Worm (Caenorhabditis elegans) whole organism, L4 larva: ENCODE results near the gene C49C8.2.

Experiments
- D1046.2 ChIP-seq: fragments of 200-800 bp; sonication (Bioruptor generic); IDR thresholded peaks from 2 replicates; pipeline ENCODE4 v1.3.6; 2022; ENCODE audit warnings: missing genetic modification characterization, missing compliant biosample characterization
- F10B5.3 ChIP-seq: sonication (generic microtip); optimal IDR thresholded peaks from 2 replicates; lab custom pipeline; 2016; ENCODE audit warnings: mild to moderate bottlenecking, missing genetic modification characterization, missing compliant biosample characterization
- T20F7.1 ChIP-seq: fragments of 200-800 bp; sonication (Bioruptor generic); optimal IDR thresholded peaks from 2 replicates; lab custom pipeline; 2018; ENCODE audit warnings: mild to moderate bottlenecking, missing genetic modification characterization, missing compliant biosample characterization
- attf-4 ChIP-seq: sonication (generic microtip); optimal IDR thresholded peaks from 3 replicates; lab custom pipeline; 2017; ENCODE audit warnings: missing biosample characterization, missing genetic modification characterization
- daf-12 ChIP-seq: fragments of 150-350 bp; optimal IDR thresholded peaks from 2 replicates; lab custom pipeline; 2014; ENCODE audit warnings: missing biosample characterization, missing genetic modification reagents, missing genetic modification characterization
- dmd-9 ChIP-seq: fragments of 200-800 bp; sonication (Bioruptor generic); IDR thresholded peaks from 2 replicates; pipeline ENCODE4 v1.3.6; 2022; ENCODE audit warnings: missing genetic modification reagents, missing genetic modification characterization, missing compliant biosample characterization
- lin-15B ChIP-seq: fragments of 150-350 bp; sonication (generic microtip); optimal IDR thresholded peaks from 3 replicates; lab custom pipeline; 2014; ENCODE audit warnings: missing biosample characterization, missing genetic modification characterization
- nhr-11 ChIP-seq: fragments of 150-350 bp; optimal IDR thresholded peaks from 2 replicates; lab custom pipeline; 2014; ENCODE audit warnings: missing biosample characterization, missing genetic modification characterization
- nhr-237 ChIP-seq: sonication (generic microtip); optimal IDR thresholded peaks from 2 replicates; lab custom pipeline; 2017; ENCODE audit warnings: missing biosample characterization, missing genetic modification characterization
- unc-62 ChIP-seq, 3 experiments: fragments of 150-350 bp in 1 of 3; sonication (generic microtip); optimal IDR thresholded peaks in 2 of 3; peaks in 1 of 3; 1 replicate in 1 of 3; 2 replicates in 2 of 3; lab custom pipeline; 2014 to 2017; ENCODE audit warnings: missing biosample characterization in 3 of 3, missing genetic modification characterization in 3 of 3, missing genetic modification reagents in 3 of 3, missing genotype in 1 of 3
- ztf-7 ChIP-seq: fragments of 150-350 bp; optimal IDR thresholded peaks from 2 replicates; lab custom pipeline; 2014; ENCODE audit warnings: missing biosample characterization, missing genetic modification characterization

DNA sequence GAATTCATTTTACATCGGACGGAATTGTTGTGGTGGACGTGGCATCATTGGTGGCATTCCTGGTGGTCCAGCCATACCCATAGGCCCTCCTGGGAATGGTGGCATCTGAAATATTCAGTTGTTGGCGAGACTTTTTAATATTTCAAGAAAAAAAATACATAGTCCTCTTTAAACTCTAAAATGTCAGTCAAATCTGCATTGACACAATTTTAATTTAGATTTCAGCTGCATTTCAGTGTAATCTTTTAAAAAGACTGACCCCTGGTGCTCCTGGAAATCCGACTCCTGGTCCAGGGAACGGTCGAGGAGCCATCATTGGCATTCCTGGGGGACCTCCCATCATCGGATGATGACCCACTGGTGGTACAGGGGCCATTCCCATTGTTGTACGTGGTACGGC is 36.1 kb downstream of the C49C8.2 start:
- no peak for TF ChIP-seq ztf-7 (tag; lab: Kevin White, UChicago)
- no peak for TF ChIP-seq dmd-9
- TF ChIP-seq F10B5.3 (tag; lab: Kevin White, UChicago): no peak
- TF ChIP-seq nhr-237: no peak
- no peak for TF ChIP-seq nhr-11 (tag; lab: Kevin White, UChicago)
- TF ChIP-seq T20F7.1 (GFP tag; lab: Kevin White, UChicago): no peak
- TF ChIP-seq unc-62 (GFP tag; optimal IDR thresholded peaks at IDR 0.05 in 1 of 2; lab: Kevin White, UChicago): no peak
- no peak for TF ChIP-seq unc-62 (tag; optimal IDR thresholded peaks at IDR 0.05; lab: Kevin White, UChicago)
- TF ChIP-seq lin-15B (tag; lab: Kevin White, UChicago): no peak
- TF ChIP-seq D1046.2 (GFP tag; lab: Robert Waterston, UW): no peak
- TF ChIP-seq attf-4: no peak
- no peak for TF ChIP-seq daf-12 (tag; lab: Kevin White, UChicago)
